Worm (Caenorhabditis elegans) whole organism, late embryonic: Measurements from ENCODE around the gene cutl-2.

Experiments used
- C08G9.2 ChIP-seq: sonication (generic microtip); optimal IDR thresholded peaks from 2 replicates; lab custom pipeline; 2016; ENCODE audit warnings: mild to moderate bottlenecking, missing genetic modification characterization, moderate library complexity, missing compliant biosample characterization
- C38D4.7 ChIP-seq: fragments of 200-800 bp; sonication (Bioruptor generic); optimal IDR thresholded peaks from 2 replicates; lab custom pipeline; 2018; ENCODE audit warnings: mild to moderate bottlenecking, missing genetic modification characterization, moderate library complexity, missing compliant biosample characterization
- F13H6.1 ChIP-seq: sonication (generic microtip); optimal IDR thresholded peaks from 2 replicates; lab custom pipeline; 2016; ENCODE audit warnings: missing genetic modification characterization, missing compliant biosample characterization
- T23F11.4 ChIP-seq: fragments of 200-800 bp; sonication (Bioruptor generic); optimal IDR thresholded peaks from 2 replicates; lab custom pipeline; 2018; ENCODE audit warnings: mild to moderate bottlenecking, missing genetic modification characterization, missing compliant biosample characterization
- Y22D7AL.16 ChIP-seq: sonication (generic microtip); optimal IDR thresholded peaks from 2 replicates; lab custom pipeline; 2016; ENCODE audit warnings: missing genetic modification characterization, missing compliant biosample characterization
- ama-1 ChIP-seq: fragments of 150-350 bp; optimal IDR thresholded peaks from 2 replicates; lab custom pipeline; 2014
- ceh-14 ChIP-seq: sonication (generic microtip); optimal IDR thresholded peaks from 2 replicates; lab custom pipeline; 2016; ENCODE audit warnings: missing genotype, missing genetic modification characterization, missing compliant biosample characterization
- ceh-31 ChIP-seq: sonication (generic microtip); optimal IDR thresholded peaks from 2 replicates; lab custom pipeline; 2016; ENCODE audit warnings: missing genetic modification characterization, missing compliant biosample characterization
- ceh-48 ChIP-seq: sonication (generic microtip); optimal IDR thresholded peaks from 2 replicates; lab custom pipeline; 2016; ENCODE audit warnings: missing genetic modification characterization, inconsistent platforms, missing compliant biosample characterization
- ceh-6 ChIP-seq: fragments of 200-800 bp; sonication (Bioruptor generic); optimal IDR thresholded peaks from 2 replicates; lab custom pipeline; 2018; ENCODE audit warnings: mild to moderate bottlenecking, missing genetic modification characterization, missing compliant biosample characterization
- ceh-9 ChIP-seq: sonication (generic microtip); optimal IDR thresholded peaks from 2 replicates; lab custom pipeline; 2016; ENCODE audit warnings: mild to moderate bottlenecking, missing genetic modification characterization, inconsistent platforms, missing compliant biosample characterization
- che-1 ChIP-seq: sonication (generic microtip); optimal IDR thresholded peaks from 2 replicates; lab custom pipeline; 2016; ENCODE audit warnings: mild to moderate bottlenecking, missing genetic modification characterization, missing compliant biosample characterization
- eyg-1 ChIP-seq: sonication (generic microtip); optimal IDR thresholded peaks from 2 replicates; lab custom pipeline; 2016; ENCODE audit warnings: missing genotype, missing genetic modification characterization, missing compliant biosample characterization
- fax-1 ChIP-seq: sonication (generic microtip); optimal IDR thresholded peaks from 2 replicates; lab custom pipeline; 2016; ENCODE audit warnings: missing genotype, missing genetic modification characterization, missing compliant biosample characterization
- fkh-10 ChIP-seq: fragments of 150-350 bp; optimal IDR thresholded peaks from 2 replicates; lab custom pipeline; 2014; ENCODE audit warnings: missing biosample characterization, missing genetic modification reagents, missing genetic modification characterization
- hlh-6 ChIP-seq: sonication (generic microtip); optimal IDR thresholded peaks from 2 replicates; lab custom pipeline; 2016; ENCODE audit warnings: missing genotype, missing genetic modification characterization, missing compliant biosample characterization
- hlh-8 ChIP-seq: sonication (generic microtip); optimal IDR thresholded peaks from 2 replicates; lab custom pipeline; 2016; ENCODE audit warnings: missing genotype, missing genetic modification characterization, missing compliant biosample characterization
- nfya-1 ChIP-seq: sonication (generic microtip); optimal IDR thresholded peaks from 2 replicates; lab custom pipeline; 2017; ENCODE audit warnings: missing genetic modification characterization, mild to moderate bottlenecking, missing compliant biosample characterization, antibody characterized with exemption, moderate library complexity
- nhr-232 ChIP-seq: sonication (generic microtip); optimal IDR thresholded peaks from 2 replicates; lab custom pipeline; 2016; ENCODE audit warnings: missing genetic modification characterization, missing compliant biosample characterization
- npax-4 ChIP-seq: sonication (generic microtip); optimal IDR thresholded peaks from 2 replicates; lab custom pipeline; 2016; ENCODE audit warnings: missing genetic modification characterization, missing compliant biosample characterization
- pag-3 ChIP-seq: sonication (generic microtip); optimal IDR thresholded peaks from 2 replicates; lab custom pipeline; 2016; ENCODE audit warnings: missing compliant biosample characterization, missing genetic modification characterization, borderline replicate concordance
- pqm-1 ChIP-seq: sonication (generic microtip); optimal IDR thresholded peaks from 2 replicates; lab custom pipeline; 2016; ENCODE audit warnings: missing genetic modification characterization, missing compliant biosample characterization
- pros-1 ChIP-seq: fragments of 150-350 bp; optimal IDR thresholded peaks from 2 replicates; lab custom pipeline; 2014; ENCODE audit warnings: missing biosample characterization, missing genetic modification reagents, missing genetic modification characterization
- ref-2 ChIP-seq: sonication (generic microtip); optimal IDR thresholded peaks from 2 replicates; lab custom pipeline; 2016; ENCODE audit warnings: missing genetic modification characterization, missing compliant biosample characterization
- sox-2 ChIP-seq: fragments of 200-800 bp; sonication (Bioruptor generic); IDR thresholded peaks from 2 replicates; pipeline ENCODE4 v1.3.6; 2022; ENCODE audit warnings: missing genetic modification reagents, missing genetic modification characterization, missing compliant biosample characterization
- sox-4 ChIP-seq: sonication (generic microtip); optimal IDR thresholded peaks from 2 replicates; lab custom pipeline; 2017; ENCODE audit warnings: mild to moderate bottlenecking, missing genetic modification characterization, inconsistent platforms, missing compliant biosample characterization
- syd-9 ChIP-seq: sonication (generic microtip); optimal IDR thresholded peaks from 2 replicates; lab custom pipeline; 2016; ENCODE audit warnings: mild to moderate bottlenecking, missing genetic modification characterization, moderate library complexity, missing compliant biosample characterization
- tbx-2 ChIP-seq: sonication (generic microtip); optimal IDR thresholded peaks from 2 replicates; lab custom pipeline; 2016; ENCODE audit warnings: missing genetic modification characterization, missing compliant biosample characterization
- unc-42 ChIP-seq: sonication (generic microtip); optimal IDR thresholded peaks from 2 replicates; lab custom pipeline; 2016; ENCODE audit warnings: missing genotype, missing genetic modification characterization, missing compliant biosample characterization
- unc-55 ChIP-seq: sonication (generic microtip); optimal IDR thresholded peaks from 2 replicates; lab custom pipeline; 2017; ENCODE audit warnings: missing biosample characterization, missing genetic modification reagents, missing genetic modification characterization

Gene cutl-2

DNA sequence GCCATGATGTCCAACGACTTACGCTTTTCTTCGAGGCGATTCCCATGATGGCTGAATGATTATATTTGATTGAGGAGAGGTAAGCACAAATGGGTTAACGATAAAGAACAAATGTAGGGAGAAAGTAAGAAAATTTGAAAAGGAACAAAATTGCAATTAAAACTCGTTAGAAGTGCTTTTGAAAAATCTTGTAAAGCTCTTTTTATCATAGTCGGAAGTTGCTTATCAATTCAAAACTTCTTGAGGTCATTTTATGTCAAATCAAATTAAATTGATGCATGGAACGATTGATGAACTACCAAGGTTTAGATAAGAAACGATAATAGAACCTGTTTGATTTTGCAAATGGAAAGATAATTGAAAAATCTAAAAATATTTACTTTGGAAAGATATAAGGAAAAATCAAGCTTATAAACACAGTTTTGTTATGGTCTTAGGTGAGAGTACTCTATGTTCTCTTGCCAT lies 15.6 kb downstream of the cutl-2 start, which contains the start of gene glt-5:
glt-5 (minus strand) TSS at position 51 of the 465 bp plus-strand sequence.
- TF ChIP-seq sox-4 (tag; lab: Kevin White, UChicago) = no peak
- TF ChIP-seq pag-3 (tag; lab: Kevin White, UChicago) = no peak
- TF ChIP-seq ceh-14 (tag; lab: Kevin White, UChicago) = no peak
- no peak for TF ChIP-seq hlh-6 (tag; lab: Kevin White, UChicago)
- no peak for TF ChIP-seq fkh-10 (GFP tag; lab: Kevin White, UChicago)
- TF ChIP-seq fax-1 = no peak
- no peak for TF ChIP-seq pqm-1 (tag; lab: Kevin White, UChicago)
- no peak for TF ChIP-seq ceh-9 (tag; lab: Kevin White, UChicago)
- TF ChIP-seq unc-55 (GFP tag; lab: Kevin White, UChicago) = no peak
- no peak for TF ChIP-seq npax-4 (tag; lab: Kevin White, UChicago)
- TF ChIP-seq C08G9.2 (tag; lab: Kevin White, UChicago) = no peak
- no peak for TF ChIP-seq nfya-1 (tag; lab: Kevin White, UChicago)
- no peak for TF ChIP-seq Y22D7AL.16 (tag; lab: Kevin White, UChicago)

DNA sequence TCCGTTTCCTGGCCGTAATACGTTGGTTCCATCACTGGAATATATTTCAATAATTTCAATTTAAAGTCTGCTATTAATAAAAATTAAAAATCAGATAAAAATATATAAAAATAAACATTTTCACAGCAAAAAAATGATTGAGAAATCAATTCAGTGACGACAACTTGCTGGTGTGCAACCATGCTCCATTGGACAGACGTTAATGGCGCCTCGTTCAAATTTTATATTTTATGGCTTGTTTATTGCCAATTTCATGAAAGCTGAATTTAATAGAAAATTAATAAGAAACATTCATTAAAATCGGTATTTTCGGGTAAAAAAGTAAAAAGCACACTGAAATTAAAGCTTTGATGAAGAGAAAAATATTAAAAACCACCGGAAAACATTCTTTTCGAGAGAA lies 18.3 kb downstream of the cutl-2 start, which contains the start of gene Y53C12A.3:
Y53C12A.3 (minus strand) TSS at position 34 of the 400 bp plus-strand sequence.
- TF ChIP-seq syd-9 (no peak), nfya-1 (tag; lab: Kevin White, UChicago) (peak; percentile 0)

DNA sequence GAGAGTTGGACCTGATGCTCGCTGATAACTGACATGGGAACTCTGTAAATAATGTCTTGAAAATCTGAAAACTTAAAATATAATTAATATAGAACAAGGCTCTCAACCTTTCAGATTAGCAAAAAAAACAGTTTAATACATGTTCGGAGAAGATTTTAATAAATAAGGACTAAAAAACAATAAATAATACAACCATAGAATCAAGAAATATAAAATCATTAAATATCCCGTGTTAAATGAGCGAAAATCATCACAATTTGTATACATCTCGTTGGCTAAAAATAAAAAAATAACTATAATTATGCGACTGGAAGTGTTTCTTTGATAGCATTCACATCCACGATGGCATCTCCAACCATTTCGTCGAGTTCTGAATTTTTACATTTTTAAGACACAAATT lies 19.7 kb downstream of the cutl-2 start, which contains the start of gene Y53C12A.10:
Y53C12A.10 (minus strand) TSS at position 101 of the 400 bp plus-strand sequence.
- TF ChIP-seq pqm-1 (tag; lab: Kevin White, UChicago) = no peak
- TF ChIP-seq ceh-31 (tag; lab: Kevin White, UChicago) = no peak
- no peak for TF ChIP-seq ama-1 (lab: Kevin White, UChicago)
- TF ChIP-seq C38D4.7 (GFP tag; lab: Kevin White, UChicago) = no peak
- TF ChIP-seq F13H6.1 = no peak
- TF ChIP-seq nfya-1 (tag; lab: Kevin White, UChicago) = no peak
- no peak for TF ChIP-seq eyg-1

DNA sequence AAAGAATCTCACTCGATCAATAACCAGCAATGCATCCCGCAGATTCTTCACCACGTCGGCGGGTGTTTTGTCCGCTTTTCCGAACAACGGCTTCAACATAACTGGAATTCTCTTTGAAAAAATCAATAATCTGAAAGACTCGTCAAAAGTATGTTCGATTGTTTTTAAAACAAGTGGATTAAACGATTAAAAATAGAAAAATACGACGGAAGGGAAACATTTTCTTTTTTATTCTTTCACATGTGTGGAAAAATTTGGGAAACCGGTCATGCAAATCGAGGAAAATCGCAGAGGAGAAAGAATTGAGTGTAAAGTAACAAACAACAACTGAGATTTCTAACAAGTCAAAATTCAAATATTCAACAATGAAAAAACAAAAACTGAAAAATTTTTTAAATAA lies 20.9 kb downstream of the cutl-2 start, which contains the start of gene mop-25.2:
mop-25.2 (minus strand) TSS at position 101 of the 400 bp plus-strand sequence.
- TF ChIP-seq nhr-232 (tag; lab: Kevin White, UChicago) = no peak
- no peak for TF ChIP-seq hlh-8 (tag; lab: Kevin White, UChicago)
- TF ChIP-seq eyg-1 = no peak
- TF ChIP-seq che-1 (tag; lab: Kevin White, UChicago) = no peak
- TF ChIP-seq pros-1 = no peak
- TF ChIP-seq tbx-2 (tag; lab: Kevin White, UChicago) = no peak
- no peak for TF ChIP-seq nfya-1 (tag; lab: Kevin White, UChicago)
- TF ChIP-seq sox-2 (GFP tag; lab: Robert Waterston, UW) = no peak

DNA sequence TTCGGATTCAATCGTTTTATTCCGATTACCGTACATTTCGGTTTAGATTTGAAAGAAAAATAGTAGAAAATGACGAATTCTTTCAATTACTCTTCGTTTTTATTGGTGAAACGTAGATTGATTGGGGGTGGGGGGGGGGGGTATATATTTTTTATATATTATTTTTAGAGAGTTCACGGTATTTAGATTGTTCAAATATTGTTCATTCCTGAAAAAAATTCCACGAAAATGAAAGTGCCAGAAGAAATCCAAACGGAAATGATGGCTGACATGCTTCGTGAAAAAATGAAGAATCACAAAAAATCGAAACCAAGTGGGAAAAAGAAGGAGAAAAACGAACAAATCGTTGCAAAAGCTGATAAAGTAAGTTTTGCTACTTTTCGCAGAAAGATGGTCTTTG lies 24.1 kb downstream of the cutl-2 start, which contains the start of the genes Y53C12A.8 and Y53C12A.7:
Y53C12A.8 (minus strand) TSS at position 101 of the 400 bp plus-strand sequence.
Y53C12A.7 (plus strand) TSS at position 181 of the 400 bp plus-strand sequence.
- no peak for TF ChIP-seq ceh-6 (GFP tag; lab: Kevin White, UChicago)
- TF ChIP-seq ref-2 = no peak
- TF ChIP-seq ceh-31 (tag; lab: Kevin White, UChicago) = no peak
- TF ChIP-seq T23F11.4 (GFP tag; lab: Kevin White, UChicago) = no peak

DNA sequence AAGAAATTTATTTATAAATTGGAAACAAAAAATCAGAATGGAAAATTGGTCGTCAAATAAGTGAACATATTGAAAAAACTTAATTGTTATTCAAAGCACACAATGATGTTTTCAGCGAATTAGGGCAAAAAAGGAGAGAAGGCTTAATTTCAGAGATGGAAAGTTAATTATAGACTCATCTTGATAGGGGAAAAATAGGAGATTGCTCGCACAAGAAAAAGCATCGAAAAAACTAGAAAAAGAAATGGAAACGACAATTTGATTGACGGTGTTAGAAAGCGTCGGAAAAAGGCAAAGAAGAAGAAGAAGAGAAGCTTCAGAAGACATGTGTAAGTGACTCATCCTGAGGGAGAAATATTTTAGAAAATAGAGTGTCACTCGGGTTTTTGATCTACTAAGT lies 28.5 kb downstream of the cutl-2 start:
- TF ChIP-seq unc-42 = peak; percentile 55
- TF ChIP-seq ceh-48 (tag; lab: Kevin White, UChicago) = no peak
- TF ChIP-seq, all 69 proteins: peak for 1
